Worm (Caenorhabditis elegans) whole organism, late embryonic: Measurements from ENCODE around the gene F49F1.9.

Experiments
- C08G9.2 ChIP-seq: sonication (generic microtip); optimal IDR thresholded peaks from 2 replicates; lab custom pipeline; 2016; ENCODE audit warnings: mild to moderate bottlenecking, missing genetic modification characterization, moderate library complexity, missing compliant biosample characterization
- C38D4.7 ChIP-seq: fragments of 200-800 bp; sonication (Bioruptor generic); optimal IDR thresholded peaks from 2 replicates; lab custom pipeline; 2018; ENCODE audit warnings: mild to moderate bottlenecking, missing genetic modification characterization, moderate library complexity, missing compliant biosample characterization
- F13H6.1 ChIP-seq: sonication (generic microtip); optimal IDR thresholded peaks from 2 replicates; lab custom pipeline; 2016; ENCODE audit warnings: missing genetic modification characterization, missing compliant biosample characterization
- K02D7.2 ChIP-seq: sonication (generic microtip); optimal IDR thresholded peaks from 2 replicates; lab custom pipeline; 2017; ENCODE audit warnings: mild to moderate bottlenecking, missing genetic modification characterization, missing compliant biosample characterization
- T23F11.4 ChIP-seq: fragments of 200-800 bp; sonication (Bioruptor generic); optimal IDR thresholded peaks from 2 replicates; lab custom pipeline; 2018; ENCODE audit warnings: mild to moderate bottlenecking, missing genetic modification characterization, missing compliant biosample characterization
- Y22D7AL.16 ChIP-seq: sonication (generic microtip); optimal IDR thresholded peaks from 2 replicates; lab custom pipeline; 2016; ENCODE audit warnings: missing genetic modification characterization, missing compliant biosample characterization
- ama-1 ChIP-seq: fragments of 150-350 bp; optimal IDR thresholded peaks from 2 replicates; lab custom pipeline; 2014
- ceh-18 ChIP-seq: sonication (generic microtip); optimal IDR thresholded peaks from 2 replicates; lab custom pipeline; 2016; ENCODE audit warnings: missing genetic modification characterization, missing compliant biosample characterization
- ceh-2 ChIP-seq: sonication (generic microtip); optimal IDR thresholded peaks from 2 replicates; lab custom pipeline; 2016; ENCODE audit warnings: missing genotype, missing genetic modification characterization, missing compliant biosample characterization
- ceh-22 ChIP-seq: sonication (generic microtip); optimal IDR thresholded peaks from 2 replicates; lab custom pipeline; 2017; ENCODE audit warnings: missing biosample characterization, missing genetic modification characterization
- ceh-31 ChIP-seq: sonication (generic microtip); optimal IDR thresholded peaks from 2 replicates; lab custom pipeline; 2016; ENCODE audit warnings: missing genetic modification characterization, missing compliant biosample characterization
- ceh-34 ChIP-seq: sonication (generic microtip); optimal IDR thresholded peaks from 2 replicates; lab custom pipeline; 2016; ENCODE audit warnings: mild to moderate bottlenecking, missing genetic modification characterization, missing compliant biosample characterization
- ceh-48 ChIP-seq: sonication (generic microtip); optimal IDR thresholded peaks from 2 replicates; lab custom pipeline; 2016; ENCODE audit warnings: missing genetic modification characterization, inconsistent platforms, missing compliant biosample characterization
- ceh-6 ChIP-seq: fragments of 200-800 bp; sonication (Bioruptor generic); optimal IDR thresholded peaks from 2 replicates; lab custom pipeline; 2018; ENCODE audit warnings: mild to moderate bottlenecking, missing genetic modification characterization, missing compliant biosample characterization
- che-1 ChIP-seq: sonication (generic microtip); optimal IDR thresholded peaks from 2 replicates; lab custom pipeline; 2016; ENCODE audit warnings: mild to moderate bottlenecking, missing genetic modification characterization, missing compliant biosample characterization
- dve-1 ChIP-seq: sonication (generic microtip); optimal IDR thresholded peaks from 2 replicates; lab custom pipeline; 2017; ENCODE audit warnings: antibody characterized with exemption, mild to moderate bottlenecking, missing genetic modification characterization, missing compliant biosample characterization
- fkh-6 ChIP-seq: sonication (generic microtip); optimal IDR thresholded peaks from 2 replicates; lab custom pipeline; 2016; ENCODE audit warnings: missing genetic modification characterization, missing compliant biosample characterization
- gmeb-2 ChIP-seq: sonication (generic microtip); optimal IDR thresholded peaks from 2 replicates; lab custom pipeline; 2016; ENCODE audit warnings: missing genetic modification characterization, inconsistent platforms, missing compliant biosample characterization
- hlh-15 ChIP-seq: sonication (generic microtip); optimal IDR thresholded peaks from 2 replicates; lab custom pipeline; 2016; ENCODE audit warnings: missing genetic modification characterization, missing compliant biosample characterization
- hlh-6 ChIP-seq: sonication (generic microtip); optimal IDR thresholded peaks from 2 replicates; lab custom pipeline; 2016; ENCODE audit warnings: missing genotype, missing genetic modification characterization, missing compliant biosample characterization
- hlh-8 ChIP-seq: sonication (generic microtip); optimal IDR thresholded peaks from 2 replicates; lab custom pipeline; 2016; ENCODE audit warnings: missing genotype, missing genetic modification characterization, missing compliant biosample characterization
- lim-6 ChIP-seq: sonication (generic microtip); optimal IDR thresholded peaks from 2 replicates; lab custom pipeline; 2016; ENCODE audit warnings: missing genetic modification characterization, missing compliant biosample characterization
- madf-2 ChIP-seq: sonication (generic microtip); optimal IDR thresholded peaks from 2 replicates; lab custom pipeline; 2017; ENCODE audit warnings: missing genetic modification characterization, missing compliant biosample characterization
- nfya-1 ChIP-seq: sonication (generic microtip); optimal IDR thresholded peaks from 2 replicates; lab custom pipeline; 2017; ENCODE audit warnings: missing genetic modification characterization, mild to moderate bottlenecking, missing compliant biosample characterization, antibody characterized with exemption, moderate library complexity
- nhr-11 ChIP-seq: fragments of 150-350 bp; optimal IDR thresholded peaks from 2 replicates; lab custom pipeline; 2014; ENCODE audit warnings: missing biosample characterization, missing genetic modification characterization
- nhr-232 ChIP-seq: sonication (generic microtip); optimal IDR thresholded peaks from 2 replicates; lab custom pipeline; 2016; ENCODE audit warnings: missing genetic modification characterization, missing compliant biosample characterization
- npax-4 ChIP-seq: sonication (generic microtip); optimal IDR thresholded peaks from 2 replicates; lab custom pipeline; 2016; ENCODE audit warnings: missing genetic modification characterization, missing compliant biosample characterization
- odd-2 ChIP-seq: sonication (generic microtip); optimal IDR thresholded peaks from 2 replicates; lab custom pipeline; 2017; ENCODE audit warnings: antibody characterized with exemption, mild to moderate bottlenecking, missing genetic modification characterization, missing compliant biosample characterization
- pat-9 ChIP-seq: fragments of 200-800 bp; sonication (Bioruptor generic); optimal IDR thresholded peaks from 2 replicates; lab custom pipeline; 2018; ENCODE audit warnings: mild to moderate bottlenecking, missing genetic modification characterization, moderate library complexity, missing compliant biosample characterization
- pax-1 ChIP-seq: fragments of 150-350 bp; optimal IDR thresholded peaks from 2 replicates; lab custom pipeline; 2014; ENCODE audit warnings: missing biosample characterization, missing genetic modification characterization
- pha-2 ChIP-seq: sonication (generic microtip); optimal IDR thresholded peaks from 2 replicates; lab custom pipeline; 2017; ENCODE audit warnings: mild to moderate bottlenecking, missing genetic modification characterization, missing compliant biosample characterization
- pha-4 ChIP-seq: fragments of 150-350 bp; optimal IDR thresholded peaks from 2 replicates; lab custom pipeline; 2018; ENCODE audit warnings: missing biosample characterization, missing genetic modification reagents, missing genetic modification characterization
- pqm-1 ChIP-seq: sonication (generic microtip); optimal IDR thresholded peaks from 2 replicates; lab custom pipeline; 2016; ENCODE audit warnings: missing genetic modification characterization, missing compliant biosample characterization
- rnt-1 ChIP-seq: sonication (generic microtip); optimal IDR thresholded peaks from 2 replicates; lab custom pipeline; 2016; ENCODE audit warnings: missing genetic modification characterization, missing compliant biosample characterization
- sdc-2 ChIP-seq: sonication (generic microtip); optimal IDR thresholded peaks from 2 replicates; lab custom pipeline; 2016; ENCODE audit warnings: missing genotype, missing genetic modification characterization, missing compliant biosample characterization
- sox-2 ChIP-seq: fragments of 200-800 bp; sonication (Bioruptor generic); IDR thresholded peaks from 2 replicates; pipeline ENCODE4 v1.3.6; 2022; ENCODE audit warnings: missing genetic modification reagents, missing genetic modification characterization, missing compliant biosample characterization
- sox-4 ChIP-seq: sonication (generic microtip); optimal IDR thresholded peaks from 2 replicates; lab custom pipeline; 2017; ENCODE audit warnings: mild to moderate bottlenecking, missing genetic modification characterization, inconsistent platforms, missing compliant biosample characterization
- tbx-2 ChIP-seq: sonication (generic microtip); optimal IDR thresholded peaks from 2 replicates; lab custom pipeline; 2016; ENCODE audit warnings: missing genetic modification characterization, missing compliant biosample characterization
- tbx-7 ChIP-seq: sonication (generic microtip); optimal IDR thresholded peaks from 2 replicates; lab custom pipeline; 2016; ENCODE audit warnings: missing genotype, missing genetic modification characterization, missing compliant biosample characterization
- unc-42 ChIP-seq: sonication (generic microtip); optimal IDR thresholded peaks from 2 replicates; lab custom pipeline; 2016; ENCODE audit warnings: missing genotype, missing genetic modification characterization, missing compliant biosample characterization
- unc-55 ChIP-seq: sonication (generic microtip); optimal IDR thresholded peaks from 2 replicates; lab custom pipeline; 2017; ENCODE audit warnings: missing biosample characterization, missing genetic modification reagents, missing genetic modification characterization
- zip-5 ChIP-seq: sonication (generic microtip); optimal IDR thresholded peaks from 2 replicates; lab custom pipeline; 2016; ENCODE audit warnings: missing genetic modification characterization, missing compliant biosample characterization
- ztf-16 ChIP-seq: sonication (generic microtip); optimal IDR thresholded peaks from 2 replicates; lab custom pipeline; 2017; ENCODE audit warnings: missing genetic modification characterization, missing compliant biosample characterization

Gene F49F1.9

DNA sequence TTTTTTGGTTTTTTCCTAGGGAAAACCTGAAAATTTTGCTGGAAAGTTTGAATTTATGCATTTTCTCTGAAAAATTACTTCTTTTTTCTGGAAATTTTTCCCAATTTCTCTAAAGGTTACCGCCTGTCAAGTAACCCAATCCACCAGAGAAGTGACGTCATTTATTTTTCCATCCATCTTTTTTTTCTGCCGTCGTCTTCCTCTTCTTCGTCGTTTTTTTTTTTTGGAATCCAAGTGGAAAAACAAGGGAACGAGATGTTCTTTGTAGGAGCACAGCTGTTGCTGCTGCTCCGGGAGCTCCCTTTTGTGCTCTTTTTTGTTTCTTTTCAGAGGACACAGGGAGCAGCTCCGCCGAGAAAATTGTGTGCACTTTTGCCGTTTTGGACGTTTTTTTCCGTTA, 43.0 kb downstream of the F49F1.9 start:
- no peak for TF ChIP-seq sdc-2
- TF ChIP-seq K02D7.2 (tag; lab: Kevin White, UChicago), result no peak
- TF ChIP-seq che-1 (tag; lab: Kevin White, UChicago), result no peak
- TF ChIP-seq nhr-232, result no peak
- no peak for TF ChIP-seq pqm-1 (tag; lab: Kevin White, UChicago)
- no peak for TF ChIP-seq pha-2 (tag; lab: Kevin White, UChicago)
- no peak for TF ChIP-seq madf-2 (tag; lab: Kevin White, UChicago)

ce11 chrIV:4093087-4093486, 44.3 kb downstream of the F49F1.9 start:
- TF ChIP-seq zip-5 (tag; lab: Kevin White, UChicago) (no peak), pat-9 (tag; lab: Kevin White, UChicago) (no peak), lim-6 (tag; lab: Kevin White, UChicago) (no peak), ceh-6 (no peak), ceh-22 (tag; lab: Kevin White, UChicago) (no peak), ceh-2 (tag; lab: Kevin White, UChicago) (peak; percentile 17), F13H6.1 (tag; lab: Kevin White, UChicago) (peak; percentile 20), hlh-8 (no peak), C38D4.7 (no peak), fkh-6 (tag; lab: Kevin White, UChicago) (no peak), ceh-31 (tag; lab: Kevin White, UChicago) (peak; percentile 66), che-1 (tag; lab: Kevin White, UChicago) (no peak), nfya-1 (tag; lab: Kevin White, UChicago) (peak; percentile 74), nhr-11 (tag; lab: Kevin White, UChicago) (no peak), dve-1 (peak; percentile 21), npax-4 (no peak), ceh-18 (tag; lab: Kevin White, UChicago) (peak; percentile 73), ceh-48 (tag; lab: Kevin White, UChicago) (peak; percentile 22), sox-2 (GFP tag; lab: Robert Waterston, UW) (no peak), odd-2 (tag; lab: Kevin White, UChicago) (no peak), rnt-1 (no peak), hlh-6 (no peak), T23F11.4 (GFP tag; lab: Kevin White, UChicago) (no peak), gmeb-2 (no peak), pha-4 (tag; lab: Kevin White, UChicago) (no peak), unc-42 (tag; lab: Kevin White, UChicago) (peak; percentile 17), ztf-16 (tag; lab: Kevin White, UChicago) (no peak), hlh-15 (tag; lab: Kevin White, UChicago) (no peak), sox-4 (no peak), Y22D7AL.16 (tag; lab: Kevin White, UChicago) (no peak), ama-1 (lab: Kevin White, UChicago) (no peak), tbx-7 (no peak), tbx-2 (peak; percentile 29), pax-1 (tag; lab: Kevin White, UChicago) (no peak), C08G9.2 (tag; lab: Kevin White, UChicago) (peak; percentile 37), pqm-1 (tag; lab: Kevin White, UChicago) (no peak), unc-55 (GFP tag; lab: Kevin White, UChicago) (peak; percentile 8), ceh-34 (tag; lab: Kevin White, UChicago) (peak; percentile 27)
